Fruit fly (Drosophila melanogaster): ENCODE data around the gene HIP-R.

DNA sequence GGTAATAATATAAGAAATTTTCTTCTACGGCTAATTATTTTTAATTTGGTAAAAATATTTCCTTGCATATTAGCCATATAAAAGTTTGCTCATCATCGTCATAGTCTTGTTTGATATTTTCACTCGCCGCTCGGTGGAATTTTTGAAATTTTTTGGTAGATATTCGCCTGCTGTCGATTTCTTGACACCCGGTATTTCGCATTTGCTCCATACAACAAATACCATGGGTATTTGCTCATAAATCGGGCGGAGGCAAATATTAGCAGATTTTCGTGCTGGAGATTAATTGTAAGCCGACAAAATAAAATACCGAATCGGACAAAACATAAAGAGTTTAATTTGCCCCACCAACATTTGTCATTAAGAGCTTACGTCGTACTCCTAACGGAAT, 48.2 kb upstream of the HIP-R start:
- no peak for TF ChIP-seq CTCF (optimal IDR thresholded peaks at IDR 0.05)
- no peak for TF ChIP-seq CG8478 (optimal IDR thresholded peaks at IDR 0.05)
